Worm (Caenorhabditis elegans) whole organism, L4 larva: ENCODE measurements around the gene str-61.
A peak's percentile ranks its signal among the peaks of the same experiment; 100 is the strongest.
"Not testable (repeated sequence)": the region's sequence is repeated elsewhere in the genome, so short reads cannot be mapped to it uniquely, and the experiment has no call there.

ENCODE experiments used
- F44E2.7 ChIP-seq: fragments of 200-800 bp; sonication (Bioruptor generic); IDR thresholded peaks from 2 replicates; pipeline ENCODE4 v2.1.2; 2022; ENCODE audit warnings: missing genetic modification characterization, missing compliant biosample characterization
- Y48G9A.11 ChIP-seq: fragments of 200-800 bp; sonication (Bioruptor generic); IDR thresholded peaks from 2 replicates; pipeline ENCODE4 v1.3.6; 2022; ENCODE audit warnings: missing genetic modification reagents, missing genetic modification characterization, missing compliant biosample characterization
- ZK337.2 ChIP-seq: fragments of 200-800 bp; sonication (Bioruptor generic); IDR thresholded peaks from 2 replicates; pipeline ENCODE4 v1.3.6; 2022; ENCODE audit warnings: missing genetic modification reagents, missing genetic modification characterization, missing compliant biosample characterization
- ZK546.5 ChIP-seq, 2 experiments: sonication (generic microtip); optimal IDR thresholded peaks; 2 replicates each; lab custom pipeline; 2017; ENCODE audit warnings: missing biosample characterization in 2 of 2, missing genetic modification characterization in 2 of 2
- arid-1 ChIP-seq: fragments of 200-800 bp; sonication (Bioruptor generic); conservative IDR thresholded peaks from 2 replicates; pipeline ENCODE4 v1.3.6; 2022; ENCODE audit warnings: missing genetic modification reagents, missing genetic modification characterization, missing compliant biosample characterization
- ceh-32 ChIP-seq: sonication (generic microtip); optimal IDR thresholded peaks from 2 replicates; lab custom pipeline; 2016; ENCODE audit warnings: mild to moderate bottlenecking, missing genetic modification characterization, missing compliant biosample characterization; ENCODE audit not compliant: poor library complexity
- cey-2 ChIP-seq: sonication (generic microtip); optimal IDR thresholded peaks from 3 replicates; lab custom pipeline; 2017; ENCODE audit warnings: missing genetic modification characterization, mild to moderate bottlenecking, missing compliant biosample characterization, antibody characterized with exemption, borderline replicate concordance; ENCODE audit not compliant: insufficient read depth
- daf-16 ChIP-seq, 3 experiments: sonication (generic microtip); optimal IDR thresholded peaks; 2 replicates each; lab custom pipeline; 2016 to 2017; ENCODE audit warnings: missing genetic modification characterization in 3 of 3, missing genetic modification reagents in 3 of 3, mild to moderate bottlenecking in 2 of 3, missing compliant biosample characterization in 2 of 3, missing biosample characterization in 1 of 3, moderate library complexity in 1 of 3
- daf-19 ChIP-seq: fragments of 200-800 bp; sonication (Bioruptor generic); conservative IDR thresholded peaks from 2 replicates; pipeline ENCODE4 v1.3.6; 2022; ENCODE audit warnings: missing genetic modification characterization, missing compliant biosample characterization
- dpl-1 ChIP-seq: fragments of 150-350 bp; optimal IDR thresholded peaks from 2 replicates; lab custom pipeline; 2014; ENCODE audit warnings: missing biosample characterization, missing genetic modification reagents, missing genetic modification characterization
- duxl-1 ChIP-seq: sonication (generic microtip); optimal IDR thresholded peaks from 2 replicates; lab custom pipeline; 2016; ENCODE audit warnings: mild to moderate bottlenecking, missing genetic modification characterization, moderate library complexity, missing compliant biosample characterization; ENCODE audit not compliant: poor library complexity
- dve-1 ChIP-seq: sonication (generic microtip); optimal IDR thresholded peaks from 2 replicates; lab custom pipeline; 2017; ENCODE audit warnings: antibody characterized with exemption, mild to moderate bottlenecking, missing genetic modification characterization, missing compliant biosample characterization; ENCODE audit not compliant: insufficient read depth
- egl-43 ChIP-seq: fragments of 200-800 bp; sonication (Bioruptor generic); IDR thresholded peaks from 2 replicates; pipeline ENCODE4 v1.3.6; 2022; ENCODE audit warnings: missing genetic modification reagents, missing genetic modification characterization, missing compliant biosample characterization
- fkh-10 ChIP-seq: fragments of 150-350 bp; optimal IDR thresholded peaks from 2 replicates; lab custom pipeline; 2014; ENCODE audit warnings: missing biosample characterization, missing genetic modification reagents, missing genetic modification characterization
- hif-1 ChIP-seq, 2 experiments: sonication (generic microtip); optimal IDR thresholded peaks; 2 replicates each; lab custom pipeline; 2016 to 2017; ENCODE audit warnings: missing compliant biosample characterization in 2 of 2, missing genetic modification characterization in 2 of 2, missing genetic modification reagents in 2 of 2, missing genotype in 2 of 2, mild to moderate bottlenecking in 1 of 2
- hlh-30 ChIP-seq: sonication (generic microtip); optimal IDR thresholded peaks from 2 replicates; lab custom pipeline; 2017; ENCODE audit warnings: antibody characterized with exemption, mild to moderate bottlenecking, missing genetic modification characterization, missing compliant biosample characterization; ENCODE audit not compliant: insufficient read depth
- hmg-1.1 ChIP-seq: fragments of 200-800 bp; sonication (Bioruptor generic); IDR thresholded peaks from 2 replicates; pipeline ENCODE4 v1.3.6; 2022; ENCODE audit warnings: missing genetic modification reagents, missing genetic modification characterization, missing compliant biosample characterization
- lim-7 ChIP-seq: fragments of 200-800 bp; sonication (Bioruptor generic); IDR thresholded peaks from 2 replicates; pipeline ENCODE4 v1.3.6; 2022; ENCODE audit warnings: missing genetic modification characterization, missing compliant biosample characterization
- lin-29 ChIP-seq: fragments of 200-800 bp; sonication (Bioruptor generic); IDR thresholded peaks from 2 replicates; pipeline ENCODE4 v1.3.6; 2022; ENCODE audit warnings: missing genetic modification reagents, missing genetic modification characterization, missing compliant biosample characterization
- lin-38 ChIP-seq: fragments of 200-800 bp; sonication (Bioruptor generic); IDR thresholded peaks from 2 replicates; pipeline ENCODE4 v1.3.6; 2022; ENCODE audit warnings: missing genetic modification reagents, missing genetic modification characterization, missing compliant biosample characterization
- lsy-2 ChIP-seq, 2 experiments: fragments of 150-350 bp in 1 of 2; sonication (generic microtip) in 1 of 2; optimal IDR thresholded peaks; 2 replicates each; lab custom pipeline; 2014 to 2017; ENCODE audit warnings: missing biosample characterization in 2 of 2, missing genetic modification characterization in 2 of 2
- madf-5 ChIP-seq, 2 experiments: fragments of 200-800 bp; sonication (Bioruptor generic); IDR thresholded peaks; 2 replicates each; pipeline ENCODE4 v1.3.6; 2022; ENCODE audit warnings: missing compliant biosample characterization in 2 of 2, missing genetic modification characterization in 2 of 2
- madf-9 ChIP-seq: fragments of 200-800 bp; sonication (Bioruptor generic); conservative IDR thresholded peaks from 2 replicates; pipeline ENCODE4 v1.3.6; 2022; ENCODE audit warnings: missing genetic modification reagents, missing genetic modification characterization, missing compliant biosample characterization
- mdt-29 ChIP-seq: fragments of 200-800 bp; sonication (Bioruptor generic); IDR thresholded peaks from 2 replicates; pipeline ENCODE4 v1.3.6; 2022; ENCODE audit warnings: missing genetic modification reagents, missing genetic modification characterization, missing compliant biosample characterization
- mes-2 ChIP-seq: sonication (generic microtip); optimal IDR thresholded peaks from 2 replicates; lab custom pipeline; 2016; ENCODE audit warnings: missing genotype, mild to moderate bottlenecking, missing genetic modification characterization, missing compliant biosample characterization; ENCODE audit not compliant: poor library complexity, severe bottlenecking
- nhr-111 ChIP-seq: fragments of 200-800 bp; sonication (Bioruptor generic); optimal IDR thresholded peaks from 2 replicates; lab custom pipeline; 2018; ENCODE audit warnings: mild to moderate bottlenecking, missing genetic modification characterization, missing compliant biosample characterization
- nhr-237 ChIP-seq: sonication (generic microtip); optimal IDR thresholded peaks from 2 replicates; lab custom pipeline; 2017; ENCODE audit warnings: missing biosample characterization, missing genetic modification characterization
- pha-4 ChIP-seq, 2 experiments: fragments of 150-350 bp in 1 of 2; fragments of 200-800 bp in 1 of 2; sonication (Bioruptor generic) in 1 of 2; IDR thresholded peaks in 1 of 2; optimal IDR thresholded peaks in 1 of 2; 2 replicates each; pipeline versions ENCODE4 v1.3.6 to Lab custom; 2014 to 2022; ENCODE audit warnings: missing genetic modification characterization in 2 of 2, missing genetic modification reagents in 2 of 2, missing biosample characterization in 1 of 2, missing compliant biosample characterization in 1 of 2
- set-16 ChIP-seq: fragments of 200-800 bp; sonication (Bioruptor generic); IDR thresholded peaks from 2 replicates; pipeline ENCODE4 v1.3.6; 2022; ENCODE audit warnings: missing genetic modification reagents, missing genetic modification characterization, missing compliant biosample characterization
- snpc-1.2 ChIP-seq: fragments of 200-800 bp; sonication (Bioruptor generic); IDR thresholded peaks from 2 replicates; pipeline ENCODE4 v1.3.6; 2022; ENCODE audit warnings: missing genetic modification reagents, missing genetic modification characterization, missing compliant biosample characterization
- spr-1 ChIP-seq: sonication (generic microtip); optimal IDR thresholded peaks from 2 replicates; lab custom pipeline; 2016; ENCODE audit warnings: mild to moderate bottlenecking, missing genetic modification characterization, missing compliant biosample characterization
- spr-3 ChIP-seq: fragments of 200-800 bp; sonication (Bioruptor generic); optimal IDR thresholded peaks from 2 replicates; lab custom pipeline; 2018; ENCODE audit warnings: mild to moderate bottlenecking, missing genetic modification characterization, missing compliant biosample characterization
- zfp-2 ChIP-seq: sonication (generic microtip); optimal IDR thresholded peaks from 2 replicates; lab custom pipeline; 2016; ENCODE audit warnings: mild to moderate bottlenecking, missing genetic modification characterization, missing compliant biosample characterization
- zfp-3 ChIP-seq: fragments of 200-800 bp; sonication (Bioruptor generic); conservative IDR thresholded peaks from 2 replicates; pipeline ENCODE4 v1.3.6; 2022; ENCODE audit warnings: missing genetic modification reagents, missing genetic modification characterization, missing compliant biosample characterization
- zip-11 ChIP-seq: fragments of 200-800 bp; sonication (Bioruptor generic); IDR thresholded peaks from 2 replicates; pipeline ENCODE4 v1.3.6; 2022; ENCODE audit warnings: missing genetic modification characterization, missing compliant biosample characterization
- ztf-11 ChIP-seq: fragments of 150-350 bp; optimal IDR thresholded peaks from 2 replicates; lab custom pipeline; 2014; ENCODE audit warnings: missing biosample characterization, missing genetic modification characterization

The str-61 gene

ce11 chrV:16666647-16667046 lies 4.4 kb downstream of the str-61 start, which contains the start of gene F14F8.14:
TSS of gene F14F8.14 (minus strand) at chrV:16666747.
- TF ChIP-seq zfp-2 (tag; lab: Kevin White, UChicago) (no peak), mes-2 (tag; lab: Kevin White, UChicago) (no peak), hif-1 (tag; optimal IDR thresholded peaks at IDR 0.05; lab: Kevin White, UChicago) (no peak), duxl-1 (tag; lab: Kevin White, UChicago) (no peak), cey-2 (tag; lab: Kevin White, UChicago) (no peak), nhr-237 (tag; lab: Kevin White, UChicago) (no peak), F44E2.7 (no peak), ceh-32 (tag; lab: Kevin White, UChicago) (no peak)

ce11 chrV:16660816-16661215 lies 10.3 kb downstream of the str-61 start, which contains the start of gene Y70C5B.2:
TSS of gene Y70C5B.2 (minus strand) at chrV:16660916.
- TF ChIP-seq zip-11 (GFP tag; lab: Robert Waterston, UW); lin-29 (GFP tag; lab: Robert Waterston, UW); spr-3 (GFP tag; lab: Kevin White, UChicago): not testable (repeated sequence)
- TF ChIP-seq, all 104 proteins: peak for 0; not testable (repeated sequence) for 104

DNA sequence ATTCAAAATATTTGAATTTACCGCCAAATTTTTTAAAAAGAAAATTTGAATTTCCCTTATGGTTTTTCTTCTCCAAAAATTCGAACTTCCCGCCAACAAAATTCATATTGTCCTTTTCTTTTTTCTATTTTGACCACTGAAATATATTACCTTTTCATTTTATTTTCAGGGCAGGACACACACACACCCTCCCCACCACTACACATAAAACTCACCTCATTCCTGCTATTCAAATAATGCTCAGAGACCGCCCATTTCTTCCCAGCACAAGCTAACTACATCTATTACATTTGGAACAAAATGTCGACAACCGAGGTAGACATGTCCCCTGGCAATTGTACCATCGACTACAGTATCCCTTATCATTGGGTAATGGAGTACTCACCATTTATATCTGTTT lies 16.8 kb downstream of the str-61 start, which contains the start of gene W06G6.15:
Gene W06G6.15, plus strand, starts transcription at position 301 of the 400 bp plus-strand sequence.
- TF ChIP-seq madf-5 (GFP tag; IDR thresholded peaks at IDR 0.05; lab: Robert Waterston, UW); zfp-3 (GFP tag; lab: Robert Waterston, UW); daf-19 (GFP tag; lab: Robert Waterston, UW): not testable (repeated sequence)
- TF ChIP-seq, all 104 proteins: peak for 0; not testable (repeated sequence) for 104

- TF ChIP-seq spr-1 (tag; lab: Kevin White, UChicago); zfp-3 (GFP tag; lab: Robert Waterston, UW); dpl-1 (GFP tag; lab: Kevin White, UChicago): not testable (repeated sequence)
Observed at ce11 chrV:16649200-16649599, 21.9 kb downstream of the str-61 start, which contains the start of gene W06G6.11. TSS of gene W06G6.11 (minus strand) at chrV:16649300.

DNA sequence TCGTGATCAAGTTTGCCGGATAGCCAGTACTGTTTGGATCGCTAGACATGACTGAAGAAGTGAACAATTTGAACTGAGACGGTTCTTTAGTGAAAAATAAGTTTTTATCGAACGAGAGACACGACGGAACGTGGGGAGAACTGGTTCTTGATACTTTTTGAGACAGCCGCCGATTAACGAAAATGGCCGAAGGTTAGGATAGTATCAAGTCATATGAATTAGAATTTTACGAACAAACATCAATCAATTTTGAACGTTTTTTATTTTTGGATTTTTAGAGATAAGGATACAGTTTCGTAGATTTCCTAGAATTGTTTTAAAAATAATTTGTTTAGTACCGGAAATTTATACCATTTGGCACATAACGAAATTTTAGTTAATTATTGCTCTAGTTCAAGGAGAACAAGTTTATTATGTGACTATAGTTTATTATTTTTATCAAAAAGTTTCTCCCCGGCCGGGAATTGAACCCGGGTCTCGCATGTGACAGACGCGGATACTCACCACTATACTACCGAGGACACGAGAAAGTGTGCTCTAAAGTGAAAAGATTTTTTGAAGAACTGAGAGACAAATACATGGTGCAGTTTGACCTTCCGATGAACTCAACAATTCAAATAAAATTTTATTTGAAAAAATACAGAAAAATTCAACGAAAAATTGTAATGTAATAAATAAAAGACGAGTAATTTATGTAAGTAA lies 22.6 kb downstream of the str-61 start, which contains the start of gene W06G6.20:
Gene W06G6.20, minus strand, starts transcription at position 51 of the 702 bp plus-strand sequence.
- TF ChIP-seq snpc-1.2 (GFP tag; lab: Robert Waterston, UW) (peak; percentile 62), nhr-111 (GFP tag; lab: Kevin White, UChicago) (no peak), duxl-1 (tag; lab: Kevin White, UChicago) (peak; percentile 40), ZK337.2 (GFP tag; lab: Robert Waterston, UW) (0 out of 2 replicates have a peak, but pooled peaks have one; percentile 40), ZK546.5 (tag; optimal IDR thresholded peaks at IDR 0.05; lab: Kevin White, UChicago) (no peak), egl-43 (0 out of 2 replicates have a peak, but pooled peaks have one; percentile 23), madf-9 (0 out of 2 replicates have a peak, but pooled peaks have one; percentile 32), daf-16 (GFP tag; optimal IDR thresholded peaks at IDR 0.05; lab: Kevin White, UChicago) (peak in 1 of 2 experiments; percentile 63), daf-16 (tag; optimal IDR thresholded peaks at IDR 0.05; lab: Kevin White, UChicago) (peak; percentile 31), lim-7 (peak; percentile 72), lin-38 (peak; percentile 54), hmg-1.1 (GFP tag; lab: Robert Waterston, UW) (no peak), dve-1 (tag; lab: Kevin White, UChicago) (peak; percentile 11), Y48G9A.11 (GFP tag; lab: Robert Waterston, UW) (0 out of 2 replicates have a peak, but pooled peaks have one; percentile 10), fkh-10 (no peak), ztf-11 (tag; lab: Kevin White, UChicago) (no peak), zfp-2 (tag; lab: Kevin White, UChicago) (no peak), pha-4 (GFP tag; IDR thresholded peaks at IDR 0.05; lab: Robert Waterston, UW) (peak; percentile 46; the same call in 1 of the 2 replicates), pha-4 (tag; optimal IDR thresholded peaks at IDR 0.05; lab: Kevin White, UChicago) (no peak), madf-5 (GFP tag; IDR thresholded peaks at IDR 0.05; lab: Robert Waterston, UW) (0 out of 4 replicates have a peak, but pooled peaks have one; percentile 7 to 9), arid-1 (GFP tag; lab: Robert Waterston, UW) (peak; percentile 49; the same call in 1 of the 2 replicates), hlh-30 (peak; percentile 74), mdt-29 (GFP tag; lab: Robert Waterston, UW) (0 out of 2 replicates have a peak, but pooled peaks have one; percentile 16), set-16 (GFP tag; lab: Robert Waterston, UW) (no peak), lsy-2 (tag; optimal IDR thresholded peaks at IDR 0.05; lab: Kevin White, UChicago) (no peak)
